Fruit fly (Drosophila melanogaster) whole organism, embryonic: ENCODE results near the gene CG3149.

Experiments used
- Atf6 ChIP-seq: fragments of 200-800 bp; sonication (Bioruptor generic); IDR thresholded peaks from 2 replicates; pipeline ENCODE4 v1.3.6; 2022; ENCODE audit warnings: missing biosample characterization, missing genetic modification characterization
- BtbVII ChIP-seq: fragments of 200-800 bp; sonication (Bioruptor generic); optimal IDR thresholded peaks from 3 replicates; lab custom pipeline; 2017; ENCODE audit warnings: missing biosample characterization, mild to moderate bottlenecking, missing genetic modification characterization
- CG10147 ChIP-seq: fragments of 200-800 bp; sonication (Bioruptor generic); optimal IDR thresholded peaks from 2 replicates; lab custom pipeline; 2019; ENCODE audit warnings: missing biosample characterization, mild to moderate bottlenecking, missing genetic modification characterization, moderate library complexity
- CG10431 ChIP-seq: fragments of 200-800 bp; sonication (Bioruptor generic); optimal IDR thresholded peaks from 3 replicates; lab custom pipeline; 2018; ENCODE audit warnings: missing biosample characterization, mild to moderate bottlenecking, missing genetic modification characterization
- CG12299 ChIP-seq: fragments of 200-800 bp; sonication (Bioruptor generic); optimal IDR thresholded peaks from 2 replicates; lab custom pipeline; 2018; ENCODE audit warnings: missing biosample characterization, mild to moderate bottlenecking, missing genetic modification characterization
- CG15011 ChIP-seq: fragments of 200-800 bp; sonication (Bioruptor generic); optimal IDR thresholded peaks from 3 replicates; lab custom pipeline; 2018; ENCODE audit warnings: missing biosample characterization, mild to moderate bottlenecking, missing genetic modification characterization
- CG16813 ChIP-seq: fragments of 200-800 bp; sonication (Bioruptor generic); IDR thresholded peaks from 3 replicates; pipeline ENCODE4 v1.3.6; 2022; ENCODE audit warnings: missing biosample characterization, missing genetic modification characterization; ENCODE audit not compliant: partially characterized antibody
- CG17612 ChIP-seq: fragments of 200-800 bp; sonication (Bioruptor generic); IDR thresholded peaks from 2 replicates; pipeline ENCODE4 v1.3.6; 2022; ENCODE audit warnings: missing biosample characterization, missing genetic modification characterization
- CG17802 ChIP-seq: fragments of 200-800 bp; sonication (Bioruptor generic); optimal IDR thresholded peaks from 2 replicates; lab custom pipeline; 2018; ENCODE audit warnings: missing biosample characterization, mild to moderate bottlenecking, missing genetic modification characterization, moderate library complexity
- CG2712 ChIP-seq: fragments of 200-800 bp; optimal IDR thresholded peaks from 3 replicates; lab custom pipeline; 2019; ENCODE audit warnings: missing biosample characterization, mild to moderate bottlenecking, missing genetic modification characterization, moderate library complexity
- CG2875 ChIP-seq: fragments of 200-800 bp; sonication (Bioruptor generic); optimal IDR thresholded peaks from 2 replicates; lab custom pipeline; 2017; ENCODE audit warnings: missing biosample characterization, mild to moderate bottlenecking, missing genetic modification characterization, missing genetic modification reagents
- CG3407 ChIP-seq: fragments of 200-800 bp; sonication (Bioruptor generic); optimal IDR thresholded peaks from 2 replicates; lab custom pipeline; 2018; ENCODE audit warnings: missing biosample characterization, mild to moderate bottlenecking, missing genetic modification characterization
- CG7357 ChIP-seq: fragments of 200-800 bp; sonication (Bioruptor generic); IDR thresholded peaks from 3 replicates; pipeline ENCODE4 v1.3.6; 2022; ENCODE audit warnings: missing biosample characterization, missing genetic modification characterization
- CG7928 ChIP-seq: fragments of 200-800 bp; sonication (Bioruptor generic); optimal IDR thresholded peaks from 2 replicates; lab custom pipeline; 2017; ENCODE audit warnings: missing biosample characterization, mild to moderate bottlenecking, missing genetic modification characterization
- CG7963 ChIP-seq: fragments of 200-800 bp; sonication (Bioruptor generic); IDR thresholded peaks from 3 replicates; pipeline ENCODE4 v1.3.6; 2022; ENCODE audit warnings: missing biosample characterization, missing genetic modification characterization; ENCODE audit not compliant: partially characterized antibody
- CG8281 ChIP-seq: fragments of 200-800 bp; sonication (Bioruptor generic); optimal IDR thresholded peaks from 2 replicates; lab custom pipeline; 2018; ENCODE audit warnings: missing biosample characterization, mild to moderate bottlenecking, missing genetic modification characterization, moderate library complexity
- CG8765 ChIP-seq: fragments of 200-800 bp; sonication (Bioruptor generic); IDR thresholded peaks from 2 replicates; pipeline ENCODE4 v1.3.6; 2022; ENCODE audit warnings: missing biosample characterization, missing genetic modification characterization
- CG9876 ChIP-seq: fragments of 200-800 bp; sonication (Bioruptor generic); optimal IDR thresholded peaks from 2 replicates; lab custom pipeline; 2016; ENCODE audit warnings: missing biosample characterization, missing genetic modification characterization
- Chrac-16 ChIP-seq: fragments of 200-800 bp; sonication (Bioruptor generic); optimal IDR thresholded peaks from 3 replicates; lab custom pipeline; 2016; ENCODE audit warnings: missing biosample characterization, missing genetic modification characterization
- ERR ChIP-seq: fragments of 200-800 bp; sonication (Bioruptor generic); optimal IDR thresholded peaks from 2 replicates; lab custom pipeline; 2016; ENCODE audit warnings: missing biosample characterization, missing genetic modification characterization
- Gsc ChIP-seq: fragments of 200-800 bp; sonication (Bioruptor generic); IDR thresholded peaks from 2 replicates; pipeline ENCODE4 v1.3.6; 2022; ENCODE audit warnings: missing biosample characterization, missing genetic modification characterization
- H2.0 ChIP-seq: fragments of 200-800 bp; sonication (Bioruptor generic); IDR thresholded peaks from 2 replicates; pipeline ENCODE4 v1.3.6; 2022; ENCODE audit warnings: missing biosample characterization, missing genetic modification characterization
- HLH4C ChIP-seq: fragments of 200-800 bp; sonication (Bioruptor generic); IDR thresholded peaks from 3 replicates; pipeline ENCODE4 v1.3.6; 2022; ENCODE audit warnings: missing biosample characterization, missing genetic modification characterization; ENCODE audit not compliant: partially characterized antibody
- HLHmδ ChIP-seq: fragments of 200-800 bp; sonication (Bioruptor generic); optimal IDR thresholded peaks from 2 replicates; lab custom pipeline; 2018; ENCODE audit warnings: missing biosample characterization, mild to moderate bottlenecking, missing genetic modification characterization, moderate library complexity
- Hmr ChIP-seq: fragments of 200-800 bp; sonication (Bioruptor generic); optimal IDR thresholded peaks from 3 replicates; lab custom pipeline; 2017; ENCODE audit warnings: mild to moderate bottlenecking, missing biosample characterization, missing genetic modification reagents, missing genetic modification characterization
- Mes4 ChIP-seq: fragments of 200-800 bp; sonication (Bioruptor generic); optimal IDR thresholded peaks from 2 replicates; lab custom pipeline; 2016; ENCODE audit warnings: missing biosample characterization, missing genetic modification characterization
- Myb ChIP-seq: fragments of 200-800 bp; sonication (Bioruptor generic); optimal IDR thresholded peaks from 2 replicates; lab custom pipeline; 2016; ENCODE audit warnings: missing biosample characterization, missing genetic modification characterization
- Nf-YA ChIP-seq: fragments of 200-800 bp; sonication (Bioruptor generic); IDR thresholded peaks from 2 replicates; pipeline ENCODE4 v1.3.6; 2022; ENCODE audit warnings: missing biosample characterization, missing genetic modification characterization
- PHDP ChIP-seq: fragments of 200-800 bp; sonication (Bioruptor generic); optimal IDR thresholded peaks from 3 replicates; lab custom pipeline; 2018; ENCODE audit warnings: missing biosample characterization, mild to moderate bottlenecking, missing genetic modification characterization, moderate library complexity
- Side ChIP-seq: fragments of 200-800 bp; sonication (Bioruptor generic); optimal IDR thresholded peaks from 2 replicates; lab custom pipeline; 2016; ENCODE audit warnings: missing biosample characterization, missing genetic modification characterization
- abd-A ChIP-seq: fragments of 200-800 bp; sonication (Bioruptor generic); optimal IDR thresholded peaks from 3 replicates; lab custom pipeline; 2019; ENCODE audit warnings: missing biosample characterization, mild to moderate bottlenecking, missing genetic modification characterization, moderate library complexity
- croc ChIP-seq: fragments of 200-800 bp; sonication (Bioruptor generic); conservative IDR thresholded peaks from 3 replicates; pipeline ENCODE4 v1.3.6; 2022; ENCODE audit warnings: missing biosample characterization, missing genetic modification characterization
- cwo ChIP-seq: fragments of 200-800 bp; sonication (Bioruptor generic); optimal IDR thresholded peaks from 3 replicates; lab custom pipeline; 2017; ENCODE audit warnings: missing biosample characterization, missing genetic modification characterization, mild to moderate bottlenecking, moderate library complexity, missing genetic modification reagents
- dimm ChIP-seq: fragments of 200-800 bp; sonication (Bioruptor generic); IDR thresholded peaks from 2 replicates; pipeline ENCODE4 v1.3.6; 2022; ENCODE audit warnings: missing biosample characterization, missing genetic modification characterization
- dmrt11E ChIP-seq: fragments of 200-800 bp; sonication (Bioruptor generic); optimal IDR thresholded peaks from 3 replicates; lab custom pipeline; 2018; ENCODE audit warnings: missing biosample characterization, mild to moderate bottlenecking, missing genetic modification characterization, moderate library complexity
- emc ChIP-seq: fragments of 200-800 bp; sonication (Bioruptor generic); optimal IDR thresholded peaks from 2 replicates; lab custom pipeline; 2016; ENCODE audit warnings: missing biosample characterization, missing genetic modification characterization
- esg ChIP-seq: fragments of 200-800 bp; sonication (Bioruptor generic); conservative IDR thresholded peaks from 2 replicates; pipeline ENCODE4 v1.3.6; 2022; ENCODE audit warnings: missing biosample characterization, missing genetic modification characterization
- gce ChIP-seq: fragments of 200-800 bp; sonication (Bioruptor generic); IDR thresholded peaks from 3 replicates; pipeline ENCODE4 v1.3.6; 2022; ENCODE audit warnings: missing biosample characterization, missing genetic modification characterization
- gem ChIP-seq: fragments of 200-800 bp; sonication (Bioruptor generic); optimal IDR thresholded peaks from 2 replicates; lab custom pipeline; 2019; ENCODE audit warnings: missing biosample characterization, mild to moderate bottlenecking, missing genetic modification characterization, moderate library complexity
- h ChIP-seq: fragments of >200 bp; optimal IDR thresholded peaks from 2 replicates; lab custom pipeline; 2017
- hbn ChIP-seq: fragments of 200-800 bp; sonication (Bioruptor generic); IDR thresholded peaks from 2 replicates; pipeline ENCODE4 v1.3.6; 2022; ENCODE audit warnings: missing biosample characterization, missing genetic modification characterization; ENCODE audit not compliant: partially characterized antibody
- mld ChIP-seq: fragments of 200-800 bp; sonication (Bioruptor generic); IDR thresholded peaks from 3 replicates; pipeline ENCODE4 v1.3.6; 2022; ENCODE audit warnings: missing biosample characterization, missing genetic modification characterization; ENCODE audit not compliant: partially characterized antibody
- otp ChIP-seq: fragments of 200-800 bp; sonication (Bioruptor generic); IDR thresholded peaks from 3 replicates; pipeline ENCODE4, ENCODE4 v1.3.6; 2022; ENCODE audit warnings: missing biosample characterization, missing genetic modification characterization
- p53 ChIP-seq: fragments of 200-800 bp; sonication (Bioruptor generic); optimal IDR thresholded peaks from 2 replicates; lab custom pipeline; 2016; ENCODE audit warnings: missing biosample characterization, missing genetic modification characterization
- row ChIP-seq: fragments of 200-800 bp; sonication (Bioruptor generic); IDR thresholded peaks from 3 replicates; pipeline ENCODE4 v1.3.6; 2022; ENCODE audit warnings: missing biosample characterization, missing genetic modification characterization
- scrt ChIP-seq: fragments of 200-800 bp; sonication (Bioruptor generic); optimal IDR thresholded peaks from 2 replicates; lab custom pipeline; 2018; ENCODE audit warnings: missing biosample characterization, mild to moderate bottlenecking, missing genetic modification characterization, moderate library complexity
- slbo ChIP-seq: fragments of 200-800 bp; sonication (Bioruptor generic); IDR thresholded peaks from 2 replicates; pipeline ENCODE4 v1.3.6; 2022; ENCODE audit warnings: missing biosample characterization, missing genetic modification characterization
- tna ChIP-seq: fragments of 200-800 bp; sonication (Bioruptor generic); IDR thresholded peaks from 2 replicates; pipeline ENCODE4 v1.3.6; 2022; ENCODE audit warnings: missing biosample characterization, missing genetic modification characterization; ENCODE audit not compliant: partially characterized antibody
- trem ChIP-seq: fragments of 200-800 bp; optimal IDR thresholded peaks from 3 replicates; lab custom pipeline; 2019; ENCODE audit warnings: missing biosample characterization, mild to moderate bottlenecking, missing genetic modification characterization, moderate library complexity
- trh ChIP-seq: fragments of 200-800 bp; sonication (Bioruptor generic); optimal IDR thresholded peaks from 2 replicates; lab custom pipeline; 2016; ENCODE audit warnings: missing biosample characterization, missing genetic modification characterization
- zfh2 ChIP-seq: fragments of 200-800 bp; sonication (Bioruptor generic); optimal IDR thresholded peaks from 2 replicates; lab custom pipeline; 2016; ENCODE audit warnings: missing biosample characterization, missing genetic modification characterization

Gene CG3149

dm6 chrX:5724744-5725185 is 29.8 kb upstream of the CG3149 start (continued):
- no peak for TF ChIP-seq croc (GFP tag; lab: Robert Waterston, UW)
- no peak for TF ChIP-seq hbn
- no peak for TF ChIP-seq scrt (GFP tag; lab: Kevin White, UChicago)
- peak; percentile 37; the same call in 1 of the 2 replicates for TF ChIP-seq CG8765 (GFP tag; lab: Robert Waterston, UW)
- no peak for TF ChIP-seq h (lab: Kevin White, UChicago)
- no peak for TF ChIP-seq HLH4C (GFP tag; lab: Robert Waterston, UW)
- TF ChIP-seq p53 (GFP tag; lab: Kevin White, UChicago): no peak
- TF ChIP-seq Side (GFP tag; lab: Kevin White, UChicago): no peak
- TF ChIP-seq Hmr (GFP tag; lab: Kevin White, UChicago): no peak
- TF ChIP-seq dmrt11E (tag; lab: Kevin White, UChicago): peak; percentile 62
- TF ChIP-seq gem (tag; lab: Kevin White, UChicago): peak; percentile 67
- peak; percentile 27 for TF ChIP-seq CG8281 (tag; lab: Kevin White, UChicago)
- peak; percentile 23 for TF ChIP-seq Mes4 (GFP tag; lab: Kevin White, UChicago)
- TF ChIP-seq CG3407 (GFP tag; lab: Kevin White, UChicago): peak; percentile 82
- TF ChIP-seq trh (GFP tag; lab: Kevin White, UChicago): no peak
- TF ChIP-seq slbo: peak; percentile 68
- peak; percentile 41 for TF ChIP-seq HLHmδ (GFP tag; lab: Kevin White, UChicago)
- TF ChIP-seq esg (GFP tag; lab: Robert Waterston, UW): peak; percentile 53
- TF ChIP-seq CG7963 (GFP tag; lab: Robert Waterston, UW): no peak
- TF ChIP-seq CG10431 (GFP tag; lab: Kevin White, UChicago): no peak
- peak; percentile 51; the same call in 1 of the 2 replicates for TF ChIP-seq Nf-YA (GFP tag; lab: Robert Waterston, UW)
- no peak for TF ChIP-seq CG12299 (tag; lab: Kevin White, UChicago)
- no peak for TF ChIP-seq CG7928 (GFP tag; lab: Kevin White, UChicago)
- TF ChIP-seq cwo (GFP tag; lab: Kevin White, UChicago): peak; percentile 7
- peak; percentile 39 for TF ChIP-seq CG2712 (tag; lab: Kevin White, UChicago)
- TF ChIP-seq trem (tag; lab: Kevin White, UChicago): no peak
- TF ChIP-seq row (GFP tag; lab: Robert Waterston, UW): peak; percentile 53
- TF ChIP-seq mld (GFP tag; lab: Robert Waterston, UW): no peak
- TF ChIP-seq dimm (GFP tag; lab: Robert Waterston, UW): peak; percentile 18; the same call in 1 of the 2 replicates
- TF ChIP-seq CG2875: peak; percentile 72
- peak; percentile 4 for TF ChIP-seq Myb (GFP tag; lab: Kevin White, UChicago)
- TF ChIP-seq Gsc: 0 out of 2 replicates have a peak, but pooled peaks have one; percentile 30
- TF ChIP-seq CG16813 (GFP tag; lab: Robert Waterston, UW): no peak
- TF ChIP-seq CG17612 (GFP tag; lab: Robert Waterston, UW): no peak
- no peak for TF ChIP-seq tna (GFP tag; lab: Robert Waterston, UW)
- 0 out of 2 replicates have a peak, but pooled peaks have one; percentile 37 for TF ChIP-seq H2.0 (GFP tag; lab: Robert Waterston, UW)
- no peak for TF ChIP-seq abd-A (tag; lab: Kevin White, UChicago)
- peak; percentile 10 for TF ChIP-seq zfh2
- TF ChIP-seq gce (GFP tag; lab: Robert Waterston, UW): no peak
- TF ChIP-seq CG7357 (GFP tag; lab: Robert Waterston, UW): 0 out of 3 replicates have a peak, but pooled peaks have one; percentile 36
- TF ChIP-seq CG9876 (GFP tag; lab: Kevin White, UChicago): peak; percentile 28
- TF ChIP-seq CG17802 (tag; lab: Kevin White, UChicago): peak; percentile 48
- TF ChIP-seq otp (GFP tag; lab: Robert Waterston, UW): peak; percentile 42; the same call in 1 of the 3 replicates
- TF ChIP-seq ERR (GFP tag; lab: Kevin White, UChicago): no peak
- no peak for TF ChIP-seq CG15011 (GFP tag; lab: Kevin White, UChicago)
- TF ChIP-seq CG10147 (GFP tag; lab: Kevin White, UChicago): no peak
- TF ChIP-seq BtbVII (GFP tag; lab: Kevin White, UChicago): no peak
- TF ChIP-seq Chrac-16 (GFP tag; lab: Kevin White, UChicago): no peak
- no peak for TF ChIP-seq Atf6 (GFP tag; lab: Robert Waterston, UW)
- no peak for TF ChIP-seq emc
- peak; percentile 63 for TF ChIP-seq PHDP (tag; lab: Kevin White, UChicago)
